Fruit fly (Drosophila melanogaster) whole organism, wandering third instar larva: Measurements from ENCODE around the gene CG42296.

ENCODE experiments used
- CG9705 ChIP-seq: fragments of 200-800 bp; sonication (Bioruptor generic); optimal IDR thresholded peaks from 2 replicates; lab custom pipeline; 2018; ENCODE audit warnings: missing biosample characterization, mild to moderate bottlenecking, missing genetic modification characterization
- CrebA ChIP-seq: fragments of 200-800 bp; sonication (Bioruptor generic); optimal IDR thresholded peaks from 2 replicates; lab custom pipeline; 2016; ENCODE audit warnings: missing biosample characterization, mild to moderate bottlenecking, missing genetic modification characterization, borderline replicate concordance
- Dfd ChIP-seq: fragments of >200 bp; optimal IDR thresholded peaks from 2 replicates; lab custom pipeline; 2017; ENCODE audit warnings: missing biosample characterization, missing genetic modification characterization
- Hr83 ChIP-seq: fragments of 200-300 bp; sonication (Bioruptor generic); optimal IDR thresholded peaks from 2 replicates; lab custom pipeline; 2016; ENCODE audit warnings: missing biosample characterization, mild to moderate bottlenecking, missing genetic modification characterization, moderate library complexity; ENCODE audit not compliant: poor library complexity, severe bottlenecking
- N ChIP-seq: fragments of >200 bp; optimal IDR thresholded peaks from 2 replicates; lab custom pipeline; 2018; ENCODE audit warnings: missing biosample characterization, missing external identifiers, missing genetic modification characterization
- OdsH ChIP-seq: fragments of 200-800 bp; sonication (Bioruptor generic); optimal IDR thresholded peaks from 2 replicates; lab custom pipeline; 2016; ENCODE audit warnings: missing biosample characterization, mild to moderate bottlenecking, missing genetic modification characterization
- Vsx2 ChIP-seq: fragments of 200-300, 225-300 bp; sonication (Bioruptor generic); optimal IDR thresholded peaks from 2 replicates; lab custom pipeline; 2018; ENCODE audit warnings: missing biosample characterization, missing genetic modification characterization; ENCODE audit not compliant: partially characterized antibody
- dsf ChIP-seq: sonication (Bioruptor generic); optimal IDR thresholded peaks from 2 replicates; lab custom pipeline; 2016; ENCODE audit warnings: missing biosample characterization, missing genetic modification characterization, borderline replicate concordance
- foxo ChIP-seq, 2 experiments: fragments of 200-800 bp; sonication (Bioruptor generic); optimal IDR thresholded peaks; 2 replicates in 1 of 2; 3 replicates in 1 of 2; lab custom pipeline; 2016 to 2017; ENCODE audit warnings: missing biosample characterization in 2 of 2, missing genetic modification characterization in 2 of 2
- h ChIP-seq: fragments of 200-800 bp; sonication (Bioruptor generic); optimal IDR thresholded peaks from 3 replicates; lab custom pipeline; 2016; ENCODE audit warnings: missing biosample characterization, mild to moderate bottlenecking, missing genetic modification characterization
- pan ChIP-seq: fragments of >200 bp; optimal IDR thresholded peaks from 2 replicates; lab custom pipeline; 2017
- rgr ChIP-seq: fragments of 200-800 bp; sonication (Bioruptor generic); optimal IDR thresholded peaks from 3 replicates; lab custom pipeline; 2016; ENCODE audit warnings: missing biosample characterization, mild to moderate bottlenecking, missing genetic modification characterization
- sv ChIP-seq: fragments of 200-800 bp; sonication (Bioruptor generic); optimal IDR thresholded peaks from 3 replicates; lab custom pipeline; 2016; ENCODE audit warnings: missing biosample characterization, missing genetic modification characterization

- TF ChIP-seq CrebA (GFP tag; lab: Kevin White, UChicago) (no peak), Hr83 (GFP tag; lab: Kevin White, UChicago) (no peak), h (GFP tag; lab: Kevin White, UChicago) (no peak), Vsx2 (no peak), pan (lab: Kevin White, UChicago) (no peak), OdsH (GFP tag; lab: Kevin White, UChicago) (no peak), rgr (no peak), CG9705 (GFP tag; lab: Kevin White, UChicago) (no peak), foxo (GFP tag; optimal IDR thresholded peaks at IDR 0.05; lab: Kevin White, UChicago) (no peak), dsf (GFP tag; lab: Kevin White, UChicago) (no peak), sv (GFP tag; lab: Kevin White, UChicago) (no peak), N (GFP tag; lab: Kevin White, UChicago) (no peak), Dfd (GFP tag; lab: Kevin White, UChicago) (no peak)
Measured at dm6 chr2L:2011430-2011829, 24.4 kb downstream of the CG42296 start.
